Fruit fly (Drosophila melanogaster) whole organism, embryonic: ENCODE data around the gene CG2021.
A peak's percentile ranks its signal among the peaks of the same experiment; 100 is the strongest.

ENCODE experiments used
- B-H2 ChIP-seq: fragments of 200-800 bp; sonication (Bioruptor generic); optimal IDR thresholded peaks from 2 replicates; lab custom pipeline; 2018; ENCODE audit warnings: missing biosample characterization, mild to moderate bottlenecking, missing genetic modification characterization
- CG10209 ChIP-seq: fragments of 200-800 bp; sonication (Bioruptor generic); optimal IDR thresholded peaks from 3 replicates; lab custom pipeline; 2017; ENCODE audit warnings: missing biosample characterization, mild to moderate bottlenecking, missing genetic modification characterization, missing genetic modification reagents
- CG12071 ChIP-seq: fragments of 200-800 bp; sonication (Bioruptor generic); optimal IDR thresholded peaks from 3 replicates; lab custom pipeline; 2018; ENCODE audit warnings: missing biosample characterization, mild to moderate bottlenecking, missing genetic modification characterization
- CG13624 ChIP-seq: fragments of 200-800 bp; sonication (Bioruptor generic); optimal IDR thresholded peaks from 2 replicates; lab custom pipeline; 2016; ENCODE audit warnings: missing biosample characterization, missing genetic modification characterization
- CG14014 ChIP-seq: fragments of 200-800 bp; sonication (Bioruptor generic); IDR thresholded peaks from 2 replicates; pipeline ENCODE4 v1.3.6; 2022; ENCODE audit warnings: missing biosample characterization, missing genetic modification characterization
- CG1529 ChIP-seq: fragments of 200-800 bp; sonication (Bioruptor generic); optimal IDR thresholded peaks from 3 replicates; lab custom pipeline; 2018; ENCODE audit warnings: missing biosample characterization, missing genetic modification characterization
- CG32767 ChIP-seq: fragments of 200-800 bp; sonication (Bioruptor generic); IDR thresholded peaks from 2 replicates; pipeline ENCODE4 v1.3.6; 2022; ENCODE audit warnings: missing biosample characterization, missing genetic modification characterization
- CG3281 ChIP-seq: fragments of 200-800 bp; sonication (Bioruptor generic); optimal IDR thresholded peaks from 3 replicates; lab custom pipeline; 2017; ENCODE audit warnings: missing biosample characterization, mild to moderate bottlenecking, missing genetic modification characterization
- CG3847 ChIP-seq: fragments of 200-800 bp; sonication (Bioruptor generic); IDR thresholded peaks from 2 replicates; pipeline ENCODE4 v1.3.6; 2022; ENCODE audit warnings: missing biosample characterization, missing genetic modification characterization
- CG6272 ChIP-seq: fragments of 200-800 bp; sonication (Bioruptor generic); IDR thresholded peaks from 2 replicates; pipeline ENCODE4 v1.3.6; 2022; ENCODE audit warnings: missing biosample characterization, missing genetic modification characterization
- CG7372 ChIP-seq: fragments of 200-800 bp; sonication (Bioruptor generic); IDR thresholded peaks from 2 replicates; pipeline ENCODE4 v1.3.6; 2022; ENCODE audit warnings: missing biosample characterization, missing genetic modification characterization
- CG8089 ChIP-seq: fragments of 200-800 bp; sonication (Bioruptor generic); optimal IDR thresholded peaks from 3 replicates; lab custom pipeline; 2016; ENCODE audit warnings: missing biosample characterization, missing genetic modification characterization
- CG9215 ChIP-seq: fragments of 200-800 bp; sonication (Bioruptor generic); IDR thresholded peaks from 2 replicates; pipeline ENCODE4 v1.3.6; 2022; ENCODE audit warnings: missing biosample characterization, missing genetic modification characterization
- D ChIP-seq, 2 experiments: fragments of 200-800 bp in 1 of 2; fragments of >200 bp in 1 of 2; sonication (Bioruptor generic) in 1 of 2; optimal IDR thresholded peaks; 2 replicates in 1 of 2; 3 replicates in 1 of 2; lab custom pipeline; 2017; ENCODE audit warnings: mild to moderate bottlenecking in 1 of 2, missing biosample characterization in 1 of 2, missing genetic modification characterization in 1 of 2, missing genetic modification reagents in 1 of 2
- Dp ChIP-seq: fragments of 200-800 bp; sonication (Bioruptor generic); optimal IDR thresholded peaks from 2 replicates; lab custom pipeline; 2018; ENCODE audit warnings: missing biosample characterization, mild to moderate bottlenecking, missing genetic modification characterization, moderate library complexity
- Fer3 ChIP-seq: fragments of 200-800 bp; sonication (Bioruptor generic); optimal IDR thresholded peaks from 2 replicates; lab custom pipeline; 2018; ENCODE audit warnings: missing biosample characterization, mild to moderate bottlenecking, missing genetic modification characterization, moderate library complexity
- Gsc ChIP-seq: fragments of 200-800 bp; sonication (Bioruptor generic); IDR thresholded peaks from 2 replicates; pipeline ENCODE4 v1.3.6; 2022; ENCODE audit warnings: missing biosample characterization, missing genetic modification characterization
- HmgZ ChIP-seq: fragments of 200-800 bp; sonication (Bioruptor generic); optimal IDR thresholded peaks from 2 replicates; lab custom pipeline; 2018; ENCODE audit warnings: missing biosample characterization, mild to moderate bottlenecking, missing genetic modification characterization
- Kr ChIP-seq: fragments of 200-800 bp; sonication (Bioruptor generic); optimal IDR thresholded peaks from 2 replicates; lab custom pipeline; 2017; ENCODE audit warnings: missing biosample characterization, mild to moderate bottlenecking, missing genetic modification characterization
- NC2β ChIP-seq: fragments of 200-800 bp; sonication (Bioruptor generic); optimal IDR thresholded peaks from 2 replicates; lab custom pipeline; 2016; ENCODE audit warnings: missing biosample characterization, missing genetic modification characterization
- Neu2 ChIP-seq: fragments of 200-800 bp; sonication (Bioruptor generic); optimal IDR thresholded peaks from 3 replicates; lab custom pipeline; 2016; ENCODE audit warnings: missing biosample characterization, missing genetic modification characterization, borderline replicate concordance
- Nf-YA ChIP-seq: fragments of 200-800 bp; sonication (Bioruptor generic); IDR thresholded peaks from 2 replicates; pipeline ENCODE4 v1.3.6; 2022; ENCODE audit warnings: missing biosample characterization, missing genetic modification characterization
- Rfx ChIP-seq: fragments of 200-800 bp; sonication (Bioruptor generic); IDR thresholded peaks from 2 replicates; pipeline ENCODE4 v1.3.6; 2022; ENCODE audit warnings: missing biosample characterization, missing genetic modification characterization
- Sox102F ChIP-seq: fragments of 200-800 bp; sonication (Bioruptor generic); optimal IDR thresholded peaks from 2 replicates; lab custom pipeline; 2018; ENCODE audit warnings: missing biosample characterization, mild to moderate bottlenecking, missing genetic modification characterization, moderate library complexity
- Usf ChIP-seq: fragments of 200-800 bp; sonication (Bioruptor generic); optimal IDR thresholded peaks from 2 replicates; lab custom pipeline; 2017; ENCODE audit warnings: missing genotype, missing biosample characterization, missing genetic modification characterization
- Xrp1 ChIP-seq: fragments of 200-800 bp; sonication (Bioruptor generic); IDR thresholded peaks from 2 replicates; pipeline ENCODE4 v1.3.6; 2022; ENCODE audit warnings: missing biosample characterization, missing genetic modification characterization
- ac ChIP-seq: fragments of 200-800 bp; sonication (Bioruptor generic); optimal IDR thresholded peaks from 3 replicates; lab custom pipeline; 2017; ENCODE audit warnings: missing biosample characterization, mild to moderate bottlenecking, missing genetic modification characterization
- amos ChIP-seq: fragments of 200-800 bp; sonication (Bioruptor generic); IDR thresholded peaks from 2 replicates; pipeline ENCODE4 v1.3.6; 2022; ENCODE audit warnings: missing biosample characterization, missing genetic modification characterization; ENCODE audit not compliant: partially characterized antibody
- br ChIP-seq: fragments of >200 bp; optimal IDR thresholded peaks from 2 replicates; lab custom pipeline; 2017
- bsh ChIP-seq, 2 experiments: fragments of 200-800 bp; sonication (Bioruptor generic); optimal IDR thresholded peaks; 2 replicates each; lab custom pipeline; 2017 to 2018; ENCODE audit warnings: mild to moderate bottlenecking in 2 of 2, missing biosample characterization in 2 of 2, missing genetic modification characterization in 2 of 2, moderate library complexity in 1 of 2
- cg ChIP-seq: fragments of 200-800 bp; sonication (Bioruptor generic); optimal IDR thresholded peaks from 3 replicates; lab custom pipeline; 2019; ENCODE audit warnings: missing biosample characterization, mild to moderate bottlenecking, missing genetic modification characterization, moderate library complexity
- cwo ChIP-seq: fragments of 200-800 bp; sonication (Bioruptor generic); optimal IDR thresholded peaks from 3 replicates; lab custom pipeline; 2017; ENCODE audit warnings: missing biosample characterization, missing genetic modification characterization, mild to moderate bottlenecking, moderate library complexity, missing genetic modification reagents
- dmrt11E ChIP-seq: fragments of 200-800 bp; sonication (Bioruptor generic); optimal IDR thresholded peaks from 3 replicates; lab custom pipeline; 2018; ENCODE audit warnings: missing biosample characterization, mild to moderate bottlenecking, missing genetic modification characterization, moderate library complexity
- dmrt99B ChIP-seq: fragments of 200-800 bp; sonication (Bioruptor generic); optimal IDR thresholded peaks from 2 replicates; lab custom pipeline; 2018; ENCODE audit warnings: missing biosample characterization, mild to moderate bottlenecking, missing genetic modification characterization, moderate library complexity
- en ChIP-seq: fragments of 200-800 bp; sonication (Bioruptor generic); optimal IDR thresholded peaks from 2 replicates; lab custom pipeline; 2016; ENCODE audit warnings: missing biosample characterization, missing genetic modification characterization
- gem ChIP-seq: fragments of 200-800 bp; sonication (Bioruptor generic); optimal IDR thresholded peaks from 2 replicates; lab custom pipeline; 2019; ENCODE audit warnings: missing biosample characterization, mild to moderate bottlenecking, missing genetic modification characterization, moderate library complexity
- h ChIP-seq: fragments of >200 bp; optimal IDR thresholded peaks from 2 replicates; lab custom pipeline; 2017
- her ChIP-seq: fragments of 200-800 bp; sonication (Bioruptor generic); optimal IDR thresholded peaks from 2 replicates; lab custom pipeline; 2016; ENCODE audit warnings: missing biosample characterization, missing genetic modification characterization
- hth ChIP-seq: fragments of >200 bp; optimal IDR thresholded peaks from 2 replicates; lab custom pipeline; 2017; ENCODE audit warnings: inconsistent platforms
- ind ChIP-seq: fragments of 200-800 bp; sonication (Bioruptor generic); optimal IDR thresholded peaks from 3 replicates; lab custom pipeline; 2016; ENCODE audit warnings: missing biosample characterization, missing genetic modification characterization
- mam ChIP-seq: fragments of 200-800 bp; sonication (Bioruptor generic); optimal IDR thresholded peaks from 3 replicates; lab custom pipeline; 2016; ENCODE audit warnings: missing biosample characterization, missing genetic modification characterization
- otp ChIP-seq: fragments of 200-800 bp; sonication (Bioruptor generic); IDR thresholded peaks from 3 replicates; pipeline ENCODE4, ENCODE4 v1.3.6; 2022; ENCODE audit warnings: missing biosample characterization, missing genetic modification characterization
- p53 ChIP-seq: fragments of 200-800 bp; sonication (Bioruptor generic); optimal IDR thresholded peaks from 2 replicates; lab custom pipeline; 2016; ENCODE audit warnings: missing biosample characterization, missing genetic modification characterization
- pan ChIP-seq, 4 experiments: fragments of >200 bp in 3 of 4; fragments of 200-800 bp in 1 of 4; sonication (Bioruptor generic) in 1 of 4; optimal IDR thresholded peaks in 3 of 4; IDR thresholded peaks in 1 of 4; 2 replicates each; pipeline versions ENCODE4 v1.3.6 to Lab custom; 2017 to 2022; ENCODE audit warnings: missing biosample characterization in 2 of 4, missing genetic modification characterization in 2 of 4, mixed read lengths in 1 of 4
- salm ChIP-seq: fragments of 200-800 bp; sonication (Bioruptor generic); optimal IDR thresholded peaks from 2 replicates; lab custom pipeline; 2018; ENCODE audit warnings: missing biosample characterization, mild to moderate bottlenecking, missing genetic modification characterization
- sc ChIP-seq, 3 experiments: fragments of >200 bp in 2 of 3; fragments of 200-800 bp in 1 of 3; sonication (Bioruptor generic) in 1 of 3; optimal IDR thresholded peaks; 2 replicates in 2 of 3; 3 replicates in 1 of 3; lab custom pipeline; 2017; ENCODE audit warnings: mild to moderate bottlenecking in 1 of 3, missing biosample characterization in 1 of 3, missing genetic modification characterization in 1 of 3, missing genetic modification reagents in 1 of 3
- scrt ChIP-seq: fragments of 200-800 bp; sonication (Bioruptor generic); optimal IDR thresholded peaks from 2 replicates; lab custom pipeline; 2018; ENCODE audit warnings: missing biosample characterization, mild to moderate bottlenecking, missing genetic modification characterization, moderate library complexity
- twi ChIP-seq: fragments of 200-800 bp; optimal IDR thresholded peaks from 2 replicates; lab custom pipeline; 2019; ENCODE audit warnings: missing biosample characterization, mild to moderate bottlenecking, missing genetic modification characterization, moderate library complexity
- unpg ChIP-seq: fragments of 200-800 bp; sonication (Bioruptor generic); optimal IDR thresholded peaks from 3 replicates; lab custom pipeline; 2018; ENCODE audit warnings: missing biosample characterization, mild to moderate bottlenecking, missing genetic modification characterization, moderate library complexity
- vnd ChIP-seq: fragments of 200-800 bp; sonication (Bioruptor generic); IDR thresholded peaks from 3 replicates; pipeline ENCODE4 v1.3.6; 2022; ENCODE audit warnings: missing biosample characterization, missing genetic modification characterization; ENCODE audit not compliant: partially characterized antibody

CG2021 gene

dm6 chr3L:1742552-1743097 lies 34.6 kb downstream of the CG2021 start:
- TF ChIP-seq CG1529 (GFP tag; lab: Kevin White, UChicago) (no peak), hth (lab: Kevin White, UChicago) (no peak), D (optimal IDR thresholded peaks at IDR 0.05; lab: Kevin White, UChicago) (no peak), D (GFP tag; optimal IDR thresholded peaks at IDR 0.05; lab: Kevin White, UChicago) (no peak), CG10209 (GFP tag; lab: Kevin White, UChicago) (peak; percentile 29), twi (tag; lab: Kevin White, UChicago) (peak; percentile 35), mam (GFP tag; lab: Kevin White, UChicago) (no peak), otp (peak; percentile 15; the same call in 2 of the 3 replicates), Rfx (peak; percentile 25; the same call in 1 of the 2 replicates), ac (peak; percentile 13), unpg (GFP tag; lab: Kevin White, UChicago) (no peak), CG13624 (no peak), cg (no peak), Neu2 (GFP tag; lab: Kevin White, UChicago) (no peak), Sox102F (GFP tag; lab: Kevin White, UChicago) (no peak), gem (tag; lab: Kevin White, UChicago) (peak; percentile 3), scrt (GFP tag; lab: Kevin White, UChicago) (no peak), amos (GFP tag; lab: Robert Waterston, UW) (no peak), CG7372 (GFP tag; lab: Robert Waterston, UW) (no peak), bsh (GFP tag; optimal IDR thresholded peaks at IDR 0.05; lab: Kevin White, UChicago) (no peak), vnd (GFP tag; lab: Robert Waterston, UW) (no peak), sc (optimal IDR thresholded peaks at IDR 0.05; lab: Kevin White, UChicago) (no peak), sc (GFP tag; optimal IDR thresholded peaks at IDR 0.05; lab: Kevin White, UChicago) (peak; percentile 15), p53 (GFP tag; lab: Kevin White, UChicago) (no peak), dmrt11E (tag; lab: Kevin White, UChicago) (peak; percentile 22), CG14014 (GFP tag; lab: Robert Waterston, UW) (no peak), dmrt99B (no peak), Gsc (no peak), Xrp1 (GFP tag; lab: Robert Waterston, UW) (peak; percentile 50), CG3847 (GFP tag; lab: Robert Waterston, UW) (no peak), CG9215 (GFP tag; lab: Robert Waterston, UW) (no peak), CG12071 (GFP tag; lab: Kevin White, UChicago) (peak; percentile 29), en (GFP tag; lab: Kevin White, UChicago) (no peak), Dp (no peak), pan (optimal IDR thresholded peaks at IDR 0.05; lab: Kevin White, UChicago) (no peak), pan (GFP tag; optimal IDR thresholded peaks at IDR 0.05 in 1 of 2, IDR thresholded peaks at IDR 0.05 in 1 of 2) (peak in 1 of 2 experiments; percentile 11), Usf (GFP tag; lab: Kevin White, UChicago) (no peak), br (lab: Kevin White, UChicago) (no peak), CG32767 (GFP tag; lab: Robert Waterston, UW) (no peak), CG3281 (GFP tag; lab: Kevin White, UChicago) (peak; percentile 21), cwo (GFP tag; lab: Kevin White, UChicago) (no peak), Nf-YA (no peak), her (GFP tag; lab: Kevin White, UChicago) (no peak), CG8089 (GFP tag; lab: Kevin White, UChicago) (no peak), Fer3 (tag; lab: Kevin White, UChicago) (no peak), h (lab: Kevin White, UChicago) (no peak), NC2β (GFP tag; lab: Kevin White, UChicago) (peak; percentile 4), B-H2 (GFP tag; lab: Kevin White, UChicago) (no peak), Kr (GFP tag; lab: Kevin White, UChicago) (peak; percentile 67), HmgZ (no peak), salm (tag; lab: Kevin White, UChicago) (peak; percentile 9), CG6272 (GFP tag; lab: Robert Waterston, UW) (no peak), ind (no peak)
